Fruit fly (Drosophila melanogaster): ENCODE results near the gene RpS10b.

DNA sequence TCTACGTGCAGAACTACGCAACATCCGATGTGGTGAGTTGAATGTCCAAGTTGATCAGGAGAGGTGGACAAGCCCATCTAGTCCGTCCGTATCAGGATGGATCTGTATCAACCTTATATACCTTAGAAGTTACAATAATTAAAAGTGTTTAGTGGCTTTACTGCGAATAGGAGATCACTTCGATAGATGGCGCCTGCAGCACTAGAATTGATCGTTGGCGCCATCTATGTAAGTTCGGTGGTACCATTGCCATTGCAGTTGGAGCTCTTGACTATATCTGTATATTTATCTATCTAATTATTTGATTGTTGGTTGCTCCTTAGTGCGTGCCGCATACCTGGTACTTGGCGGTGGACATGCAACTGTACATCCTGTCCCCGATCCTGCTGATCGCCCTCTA is 12.7 kb upstream of the RpS10b start:
- TF ChIP-seq stc (GFP tag; IDR thresholded peaks at IDR 0.05) (no peak), Jarid2 (GFP tag; optimal IDR thresholded peaks at IDR 0.05) (no peak), Hmr (GFP tag; optimal IDR thresholded peaks at IDR 0.05) (no peak), CG17568 (GFP tag; optimal IDR thresholded peaks at IDR 0.05) (no peak), Rfx (GFP tag; IDR thresholded peaks at IDR 0.05) (no peak), CG4730 (GFP tag; IDR thresholded peaks at IDR 0.05) (no peak), Lim3 (GFP tag; IDR thresholded peaks at IDR 0.05) (no peak)

Data from whole organism, embryonic.